Worm (Caenorhabditis elegans) whole organism, L1 larva: ENCODE measurements around the gene Y67D8B.2.

Source experiments
- C04F5.9 ChIP-seq: sonication (generic microtip); optimal IDR thresholded peaks from 2 replicates; lab custom pipeline; 2016; ENCODE audit warnings: missing genetic modification characterization, missing compliant biosample characterization
- C16A3.4 ChIP-seq: fragments of 150-350 bp; optimal IDR thresholded peaks from 2 replicates; lab custom pipeline; 2014; ENCODE audit warnings: missing biosample characterization, missing genetic modification characterization
- C34B4.2 ChIP-seq: sonication (generic microtip); optimal IDR thresholded peaks from 2 replicates; lab custom pipeline; 2017; ENCODE audit warnings: mild to moderate bottlenecking, missing genetic modification characterization, missing compliant biosample characterization
- F16B12.6 ChIP-seq: fragments of 150-350 bp; optimal IDR thresholded peaks from 2 replicates; lab custom pipeline; 2014; ENCODE audit warnings: missing biosample characterization, missing genetic modification characterization
- Y116A8C.19 ChIP-seq: sonication (generic microtip); optimal IDR thresholded peaks from 2 replicates; lab custom pipeline; 2016; ENCODE audit warnings: missing compliant biosample characterization, missing genetic modification characterization, borderline replicate concordance
- aha-1 ChIP-seq: fragments of 150-350 bp; optimal IDR thresholded peaks from 2 replicates; lab custom pipeline; 2014; ENCODE audit warnings: missing biosample characterization, missing genetic modification characterization
- alr-1 ChIP-seq: fragments of 200-800 bp; sonication (Bioruptor generic); optimal IDR thresholded peaks from 2 replicates; lab custom pipeline; 2018; ENCODE audit warnings: borderline replicate concordance, mild to moderate bottlenecking, missing genetic modification characterization, missing compliant biosample characterization
- ama-1 ChIP-seq: fragments of 150-350 bp; optimal IDR thresholded peaks from 2 replicates; lab custom pipeline; 2014
- blmp-1 ChIP-seq: fragments of 150-350 bp; optimal IDR thresholded peaks from 2 replicates; lab custom pipeline; 2014; ENCODE audit warnings: missing biosample characterization, missing genetic modification characterization
- ceh-63 ChIP-seq: fragments of 200-800 bp; sonication (Bioruptor generic); optimal IDR thresholded peaks from 2 replicates; lab custom pipeline; 2018; ENCODE audit warnings: mild to moderate bottlenecking, missing genetic modification characterization, missing compliant biosample characterization
- ceh-82 ChIP-seq, 3 experiments: fragments of 150-350 bp in 1 of 3; sonication (generic microtip) in 2 of 3; optimal IDR thresholded peaks; 2 replicates each; lab custom pipeline; 2014 to 2017; ENCODE audit warnings: missing biosample characterization in 3 of 3, missing genetic modification characterization in 3 of 3
- ceh-88 ChIP-seq: fragments of 200-800 bp; sonication (Bioruptor generic); IDR thresholded peaks from 2 replicates; pipeline ENCODE4 v1.3.6; 2022; ENCODE audit warnings: missing genetic modification characterization, missing compliant biosample characterization
- dpl-1 ChIP-seq, 3 experiments: fragments of 150-350 bp in 2 of 3; sonication (generic microtip) in 1 of 3; optimal IDR thresholded peaks; 2 replicates each; lab custom pipeline; 2014 to 2017; ENCODE audit warnings: missing biosample characterization in 3 of 3, missing genetic modification characterization in 3 of 3, missing genetic modification reagents in 3 of 3
- efl-1 ChIP-seq, 4 experiments: fragments of 150-350 bp; optimal IDR thresholded peaks in 3 of 4; peaks in 1 of 4; 1 replicate in 1 of 4; 2 replicates in 3 of 4; lab custom pipeline; 2014; ENCODE audit warnings: missing biosample characterization in 2 of 4, missing genetic modification characterization in 2 of 4, missing genetic modification reagents in 2 of 4
- efl-3 ChIP-seq: fragments of 200-800 bp; sonication (Bioruptor generic); optimal IDR thresholded peaks from 2 replicates; lab custom pipeline; 2018; ENCODE audit warnings: mild to moderate bottlenecking, missing genetic modification characterization, missing compliant biosample characterization
- elt-3 ChIP-seq, 6 experiments: fragments of 150-350 bp in 1 of 6; sonication (generic microtip); optimal IDR thresholded peaks; 2 replicates each; lab custom pipeline; 2017 to 2018; ENCODE audit warnings: missing biosample characterization in 6 of 6, missing genetic modification characterization in 6 of 6, inconsistent platforms in 1 of 6
- fkh-10 ChIP-seq: sonication (generic microtip); optimal IDR thresholded peaks from 2 replicates; lab custom pipeline; 2017; ENCODE audit warnings: missing biosample characterization, missing genetic modification reagents, missing genetic modification characterization
- fkh-4 ChIP-seq: sonication (generic microtip); optimal IDR thresholded peaks from 2 replicates; lab custom pipeline; 2016; ENCODE audit warnings: missing compliant biosample characterization, missing genetic modification characterization, borderline replicate concordance
- fkh-8 ChIP-seq: sonication (generic microtip); optimal IDR thresholded peaks from 2 replicates; lab custom pipeline; 2016; ENCODE audit warnings: mild to moderate bottlenecking, missing genetic modification characterization, missing compliant biosample characterization
- hlh-4 ChIP-seq: sonication (generic microtip); optimal IDR thresholded peaks from 2 replicates; lab custom pipeline; 2016; ENCODE audit warnings: mild to moderate bottlenecking, missing genetic modification characterization, missing compliant biosample characterization
- irx-1 ChIP-seq: sonication (generic microtip); optimal IDR thresholded peaks from 2 replicates; lab custom pipeline; 2016; ENCODE audit warnings: missing genetic modification characterization, missing compliant biosample characterization
- lin-14 ChIP-seq: fragments of 200-800 bp; sonication (Bioruptor generic); optimal IDR thresholded peaks from 2 replicates; lab custom pipeline; 2018; ENCODE audit warnings: mild to moderate bottlenecking, missing genetic modification characterization, moderate library complexity, missing compliant biosample characterization
- lin-15B ChIP-seq: fragments of 150-350 bp; sonication (generic microtip); optimal IDR thresholded peaks from 3 replicates; lab custom pipeline; 2014; ENCODE audit warnings: missing biosample characterization, missing genetic modification characterization
- lin-39 ChIP-seq: fragments of 150-350 bp; optimal IDR thresholded peaks from 2 replicates; lab custom pipeline; 2014; ENCODE audit warnings: missing biosample characterization, missing genetic modification reagents, missing genetic modification characterization
- lir-3 ChIP-seq: sonication (generic microtip); optimal IDR thresholded peaks from 2 replicates; lab custom pipeline; 2016; ENCODE audit warnings: mild to moderate bottlenecking, missing genetic modification characterization, moderate library complexity, missing compliant biosample characterization; ENCODE audit not compliant: poor library complexity
- lsy-2 ChIP-seq, 2 experiments: fragments of 150-350 bp; optimal IDR thresholded peaks; 2 replicates each; lab custom pipeline; 2014; ENCODE audit warnings: missing biosample characterization in 2 of 2, missing genetic modification characterization in 2 of 2
- mab-9 ChIP-seq: fragments of 200-800 bp; sonication (Bioruptor generic); IDR thresholded peaks from 2 replicates; pipeline ENCODE4 v1.3.6; 2022; ENCODE audit warnings: missing genetic modification reagents, missing genetic modification characterization, missing compliant biosample characterization
- mef-2 ChIP-seq: fragments of 150-350 bp; optimal IDR thresholded peaks from 2 replicates; lab custom pipeline; 2014; ENCODE audit warnings: missing biosample characterization, missing genetic modification characterization
- mep-1 ChIP-seq: fragments of 150-350 bp; optimal IDR thresholded peaks from 2 replicates; lab custom pipeline; 2014; ENCODE audit warnings: missing biosample characterization, missing genetic modification characterization
- nhr-11 ChIP-seq: fragments of 150-350 bp; optimal IDR thresholded peaks from 2 replicates; lab custom pipeline; 2014; ENCODE audit warnings: missing biosample characterization, missing genetic modification characterization
- nhr-12 ChIP-seq: sonication (generic microtip); optimal IDR thresholded peaks from 2 replicates; lab custom pipeline; 2017; ENCODE audit warnings: missing biosample characterization, missing genetic modification characterization
- nhr-19 ChIP-seq: fragments of 200-800 bp; sonication (Bioruptor generic); conservative IDR thresholded peaks from 2 replicates; pipeline ENCODE4 v1.3.6; 2022; ENCODE audit warnings: missing genetic modification characterization, missing compliant biosample characterization
- nhr-237 ChIP-seq: fragments of 150-350 bp; optimal IDR thresholded peaks from 2 replicates; lab custom pipeline; 2014; ENCODE audit warnings: missing biosample characterization, missing genetic modification characterization
- nhr-71 ChIP-seq: sonication (generic microtip); optimal IDR thresholded peaks from 2 replicates; lab custom pipeline; 2016; ENCODE audit warnings: mild to moderate bottlenecking, missing genetic modification characterization, moderate library complexity, missing compliant biosample characterization
- nhr-84 ChIP-seq: sonication (generic microtip); optimal IDR thresholded peaks from 2 replicates; lab custom pipeline; 2017; ENCODE audit warnings: missing biosample characterization, missing genetic modification characterization
- pag-3 ChIP-seq: sonication (generic microtip); optimal IDR thresholded peaks from 2 replicates; lab custom pipeline; 2017; ENCODE audit warnings: missing genetic modification characterization, mild to moderate bottlenecking, missing compliant biosample characterization, antibody characterized with exemption, borderline replicate concordance; ENCODE audit not compliant: insufficient read depth
- pax-3 ChIP-seq: fragments of 200-800 bp; sonication (Bioruptor generic); optimal IDR thresholded peaks from 2 replicates; lab custom pipeline; 2018; ENCODE audit warnings: mild to moderate bottlenecking, missing genetic modification characterization, moderate library complexity, missing compliant biosample characterization
- rnt-1 ChIP-seq: sonication (generic microtip); optimal IDR thresholded peaks from 2 replicates; lab custom pipeline; 2016; ENCODE audit warnings: mild to moderate bottlenecking, missing genetic modification characterization, moderate library complexity, missing compliant biosample characterization
- skn-1 ChIP-seq: fragments of 150-350 bp; optimal IDR thresholded peaks from 2 replicates; lab custom pipeline; 2014; ENCODE audit warnings: missing biosample characterization, missing genetic modification characterization
- snpc-4 ChIP-seq: fragments of 150-350 bp; optimal IDR thresholded peaks from 2 replicates; lab custom pipeline; 2014; ENCODE audit warnings: missing biosample characterization, missing genetic modification characterization
- snu-23 ChIP-seq: sonication (generic microtip); optimal IDR thresholded peaks from 2 replicates; lab custom pipeline; 2016; ENCODE audit warnings: missing genetic modification characterization, missing compliant biosample characterization
- sox-4 ChIP-seq: sonication (generic microtip); optimal IDR thresholded peaks from 2 replicates; lab custom pipeline; 2016; ENCODE audit warnings: missing genetic modification characterization, missing compliant biosample characterization
- sup-37 ChIP-seq: fragments of 200-800 bp; sonication (Bioruptor generic); optimal IDR thresholded peaks from 2 replicates; lab custom pipeline; 2018; ENCODE audit warnings: mild to moderate bottlenecking, missing genetic modification characterization, missing compliant biosample characterization
- tlp-1 ChIP-seq: fragments of 150-350 bp; optimal IDR thresholded peaks from 2 replicates; lab custom pipeline; 2014; ENCODE audit warnings: missing biosample characterization, missing genetic modification characterization
- unc-130 ChIP-seq: fragments of 150-350 bp; optimal IDR thresholded peaks from 2 replicates; lab custom pipeline; 2017; ENCODE audit warnings: missing biosample characterization, missing genetic modification characterization, inconsistent platforms
- unc-62 ChIP-seq: fragments of 150-350 bp; optimal IDR thresholded peaks from 2 replicates; lab custom pipeline; 2014; ENCODE audit warnings: missing biosample characterization, missing genetic modification reagents, missing genetic modification characterization
- unc-86 ChIP-seq: sonication (generic microtip); optimal IDR thresholded peaks from 2 replicates; lab custom pipeline; 2016; ENCODE audit warnings: missing genetic modification characterization, missing compliant biosample characterization
- vab-15 ChIP-seq: sonication (generic microtip); optimal IDR thresholded peaks from 2 replicates; lab custom pipeline; 2017; ENCODE audit warnings: missing genotype, mild to moderate bottlenecking, missing genetic modification characterization, missing compliant biosample characterization
- zag-1 ChIP-seq: fragments of 150-350 bp; optimal IDR thresholded peaks from 2 replicates; lab custom pipeline; 2014; ENCODE audit warnings: missing biosample characterization, missing genetic modification characterization
- zip-4 ChIP-seq: fragments of 200-800 bp; sonication (Bioruptor generic); optimal IDR thresholded peaks from 2 replicates; lab custom pipeline; 2018; ENCODE audit warnings: mild to moderate bottlenecking, missing genetic modification characterization, moderate library complexity, missing compliant biosample characterization
- ztf-11 ChIP-seq, 2 experiments: sonication (generic microtip); optimal IDR thresholded peaks; 2 replicates each; lab custom pipeline; 2016 to 2017; ENCODE audit warnings: missing genetic modification characterization in 2 of 2, missing biosample characterization in 1 of 2, missing compliant biosample characterization in 1 of 2

Gene Y67D8B.2

DNA sequence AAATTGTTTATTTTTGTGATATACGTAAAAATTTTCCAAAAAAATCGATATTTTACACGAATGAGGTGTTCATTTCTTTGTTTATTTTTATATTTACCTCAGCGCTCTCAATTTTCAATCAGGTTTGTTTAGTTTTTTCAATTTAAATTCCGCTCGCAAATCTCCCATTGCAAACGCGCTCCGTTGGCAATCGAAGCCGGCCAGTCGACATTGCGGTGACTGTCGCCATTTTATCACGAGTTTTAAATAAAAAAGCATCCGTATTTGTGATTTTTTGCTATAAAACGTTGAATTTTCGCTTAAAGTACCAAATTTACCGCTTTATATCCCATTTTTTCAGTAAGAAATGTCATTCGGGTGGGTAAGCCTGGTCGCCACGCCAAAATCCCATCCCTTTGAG lies 22.1 kb upstream of the Y67D8B.2 start, which contains the start of gene slmp-1 (continued):
- TF ChIP-seq alr-1 (no peak), ama-1 (no peak), elt-3 (tag; optimal IDR thresholded peaks at IDR 0.05; lab: Kevin White, UChicago) (peak in 1 of 6 experiments; percentile 68), hlh-4 (tag; lab: Kevin White, UChicago) (no peak), F16B12.6 (tag; lab: Kevin White, UChicago) (peak; percentile 59), nhr-71 (tag; lab: Kevin White, UChicago) (peak; percentile 60), lin-39 (tag; lab: Kevin White, UChicago) (no peak), blmp-1 (tag; lab: Kevin White, UChicago) (peak; percentile 24), irx-1 (tag; lab: Kevin White, UChicago) (no peak), snpc-4 (tag; lab: Kevin White, UChicago) (peak; percentile 1), lsy-2 (tag; optimal IDR thresholded peaks at IDR 0.05; lab: Kevin White, UChicago) (peak; percentile 63 to 78), dpl-1 (GFP tag; optimal IDR thresholded peaks at IDR 0.05; lab: Kevin White, UChicago) (peak; percentile 87 to 93 (median 90)), ztf-11 (tag; optimal IDR thresholded peaks at IDR 0.05; lab: Kevin White, UChicago) (no peak), sox-4 (tag; lab: Kevin White, UChicago) (no peak), efl-1 (optimal IDR thresholded peaks at IDR 0.05; lab: Kevin White, UChicago) (peak; percentile 59 to 91), efl-1 (GFP tag; optimal IDR thresholded peaks at IDR 0.05 in 1 of 2; lab: Kevin White, UChicago) (peak; percentile 93 to 99), rnt-1 (tag; lab: Kevin White, UChicago) (peak; percentile 66), pag-3 (tag; lab: Kevin White, UChicago) (no peak), sup-37 (GFP tag; lab: Kevin White, UChicago) (no peak), lin-15B (peak; percentile 65), tlp-1 (tag; lab: Kevin White, UChicago) (no peak), fkh-4 (no peak), zag-1 (no peak), C16A3.4 (tag; lab: Kevin White, UChicago) (peak; percentile 55), snu-23 (GFP tag; lab: Kevin White, UChicago) (peak; percentile 69), vab-15 (tag; lab: Kevin White, UChicago) (no peak), C04F5.9 (no peak), ceh-88 (GFP tag; lab: Robert Waterston, UW) (no peak), fkh-10 (GFP tag; lab: Kevin White, UChicago) (no peak), fkh-8 (tag; lab: Kevin White, UChicago) (no peak), ceh-63 (GFP tag; lab: Kevin White, UChicago) (no peak), aha-1 (tag; lab: Kevin White, UChicago) (no peak), unc-130 (tag; lab: Kevin White, UChicago) (peak; percentile 67), nhr-12 (no peak), nhr-237 (no peak)

DNA sequence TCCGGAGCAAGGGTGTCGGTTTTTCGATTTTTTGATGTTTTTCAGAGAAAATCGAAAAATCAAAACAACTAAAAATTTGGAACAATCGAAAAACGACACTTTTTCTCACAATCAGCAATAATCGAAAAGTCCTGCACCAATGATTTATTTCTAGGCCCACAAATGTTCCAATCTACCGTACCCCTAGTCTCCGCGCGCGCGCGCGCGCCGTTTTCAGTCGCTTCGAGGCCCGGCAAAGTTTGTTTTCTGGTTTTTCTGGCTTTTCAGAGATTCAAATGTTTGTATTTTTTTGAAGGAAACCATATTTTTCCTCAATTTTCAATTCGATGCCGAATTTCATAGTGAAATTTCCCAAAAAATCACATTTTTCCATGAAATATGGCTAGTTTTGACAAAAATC lies 20.6 kb upstream of the Y67D8B.2 start:
- TF ChIP-seq tlp-1 (tag; lab: Kevin White, UChicago) (no peak), C34B4.2 (tag; lab: Kevin White, UChicago) (no peak), lin-14 (GFP tag; lab: Kevin White, UChicago) (no peak), mep-1 (tag; lab: Kevin White, UChicago) (no peak), zip-4 (GFP tag; lab: Kevin White, UChicago) (no peak), F16B12.6 (tag; lab: Kevin White, UChicago) (no peak), mef-2 (tag; lab: Kevin White, UChicago) (no peak), Y116A8C.19 (tag; lab: Kevin White, UChicago) (no peak), snpc-4 (tag; lab: Kevin White, UChicago) (no peak), lir-3 (tag; lab: Kevin White, UChicago) (no peak), nhr-19 (GFP tag; lab: Robert Waterston, UW) (no peak), unc-86 (tag; lab: Kevin White, UChicago) (no peak), nhr-84 (tag; lab: Kevin White, UChicago) (no peak), mab-9 (GFP tag; lab: Robert Waterston, UW) (no peak), unc-62 (no peak), nhr-11 (no peak), ceh-82 (tag; optimal IDR thresholded peaks at IDR 0.05; lab: Kevin White, UChicago) (no peak), efl-3 (GFP tag; lab: Kevin White, UChicago) (no peak), pax-3 (tag; lab: Kevin White, UChicago) (no peak), skn-1 (tag; lab: Kevin White, UChicago) (no peak)
